Worm (Caenorhabditis elegans): ENCODE results near the gene K12H6.4.

DNA sequence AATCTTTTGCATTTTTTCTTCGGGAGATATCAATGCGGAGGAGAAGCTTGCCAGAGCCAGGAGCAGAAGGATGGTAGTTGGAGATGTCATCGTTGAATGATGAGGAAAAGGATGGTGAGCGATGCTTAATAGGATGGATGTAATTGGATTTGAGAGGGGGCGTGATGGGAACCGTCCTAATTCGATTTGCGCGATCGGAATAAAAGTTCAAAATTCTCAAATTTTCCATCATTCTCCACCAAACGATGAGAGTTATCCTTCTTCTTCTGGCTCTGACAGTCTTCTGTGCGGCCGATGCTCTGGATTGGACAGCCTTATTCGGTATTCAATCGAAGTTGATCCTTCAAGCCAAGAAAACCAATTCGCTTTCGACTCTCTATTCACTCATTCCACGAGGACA is at the start of gene K12H6.4, which contains the start of gene K12H6.9:
- TF ChIP-seq flt-1 (GFP tag; IDR thresholded peaks at IDR 0.05) = no peak
- no peak for TF ChIP-seq ztf-29 (GFP tag; IDR thresholded peaks at IDR 0.05)
- no peak for TF ChIP-seq cog-1 (tag; optimal IDR thresholded peaks at IDR 0.05)

Measured in whole organism, midembryonic.